Fruit fly (Drosophila melanogaster) whole organism, wandering third instar larva: ENCODE measurements around the gene RNF220.

Source experiments
- CrebA ChIP-seq: fragments of 200-800 bp; sonication (Bioruptor generic); optimal IDR thresholded peaks from 2 replicates; lab custom pipeline; 2016; ENCODE audit warnings: missing biosample characterization, mild to moderate bottlenecking, missing genetic modification characterization, borderline replicate concordance
- Hnf4 ChIP-seq: fragments of 200-800 bp; sonication (Bioruptor generic); optimal IDR thresholded peaks from 2 replicates; lab custom pipeline; 2016; ENCODE audit warnings: missing biosample characterization, mild to moderate bottlenecking, missing genetic modification characterization
- pan ChIP-seq: fragments of >200 bp; optimal IDR thresholded peaks from 2 replicates; lab custom pipeline; 2017

dm6 chr3R:22753895-22754774, 27.9 kb upstream of the RNF220 start:
- TF ChIP-seq CrebA (no peak), pan (no peak), Hnf4 (GFP tag; lab: Kevin White, UChicago) (no peak)
